Worm (Caenorhabditis elegans): ENCODE data around the gene twk-31.

twk-31 gene

DNA sequence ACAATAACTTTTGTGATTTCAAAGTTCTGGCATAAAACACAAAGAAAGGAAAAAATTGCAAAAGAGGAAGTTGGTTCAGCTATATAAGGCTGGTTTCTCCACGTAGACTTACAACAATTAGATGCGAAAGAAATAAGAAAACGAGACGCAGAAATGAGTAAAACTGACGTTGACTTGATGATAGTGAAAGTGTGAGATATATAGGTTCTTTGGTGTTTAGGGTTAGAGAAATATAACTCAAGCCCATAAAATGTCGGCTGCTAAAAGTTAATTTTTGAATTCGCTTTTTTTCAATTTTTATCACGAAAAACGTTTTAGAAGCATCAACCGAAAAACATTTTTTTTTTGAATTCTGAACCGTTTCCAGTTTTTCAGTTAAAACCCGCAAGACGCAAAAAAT, 32.0 kb upstream of the twk-31 start:
- no peak for TF ChIP-seq ets-4 (tag; optimal IDR thresholded peaks at IDR 0.05)
- no peak for TF ChIP-seq ceh-14 (tag; optimal IDR thresholded peaks at IDR 0.05)
- TF ChIP-seq ceh-18 (tag; optimal IDR thresholded peaks at IDR 0.05), result no peak
- no peak for TF ChIP-seq gmeb-2 (tag; optimal IDR thresholded peaks at IDR 0.05)
- no peak for TF ChIP-seq ceh-24 (tag; optimal IDR thresholded peaks at IDR 0.05)
- TF ChIP-seq pax-1 (tag; optimal IDR thresholded peaks at IDR 0.05), result no peak
- no peak for TF ChIP-seq dmd-4 (tag; optimal IDR thresholded peaks at IDR 0.05; ENCODE audit: borderline replicate concordance)
- no peak for TF ChIP-seq eyg-1 (tag; optimal IDR thresholded peaks at IDR 0.05)
- TF ChIP-seq nhr-232 (tag; optimal IDR thresholded peaks at IDR 0.05), result no peak
- no peak for TF ChIP-seq hlh-15 (tag; optimal IDR thresholded peaks at IDR 0.05)
- no peak for TF ChIP-seq tbx-7 (tag; optimal IDR thresholded peaks at IDR 0.05)
- TF ChIP-seq K02D7.2 (tag; optimal IDR thresholded peaks at IDR 0.05), result no peak
- TF ChIP-seq ttx-3 (tag; optimal IDR thresholded peaks at IDR 0.05), result no peak

DNA sequence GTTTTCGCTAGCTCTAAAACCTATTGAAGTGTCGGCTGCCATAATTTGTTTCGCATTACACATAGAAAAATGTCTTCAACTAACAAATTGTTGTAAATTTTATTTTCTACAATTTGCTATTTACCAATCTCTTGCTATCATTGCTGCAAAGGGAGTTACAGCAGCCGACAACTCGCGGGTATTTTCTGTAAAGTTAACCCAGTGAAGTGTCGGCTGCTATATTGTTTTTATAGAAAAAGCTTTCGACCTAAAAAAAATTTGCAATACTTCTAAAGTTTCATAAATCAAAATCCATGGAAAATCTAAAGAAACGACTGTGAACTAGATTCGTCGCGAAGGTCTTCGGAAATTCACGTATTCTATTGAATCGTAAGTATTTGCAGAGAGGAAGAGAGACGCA, 31.6 kb upstream of the twk-31 start:
- TF ChIP-seq ref-2 (tag; optimal IDR thresholded peaks at IDR 0.05) (no peak), ceh-6 (GFP tag; optimal IDR thresholded peaks at IDR 0.05) (no peak), ceh-48 (tag; optimal IDR thresholded peaks at IDR 0.05) (no peak), ceh-19 (GFP tag; optimal IDR thresholded peaks at IDR 0.05) (no peak), K02D7.2 (tag; optimal IDR thresholded peaks at IDR 0.05) (no peak), T23F11.4 (GFP tag; optimal IDR thresholded peaks at IDR 0.05) (no peak), ztf-16 (tag; optimal IDR thresholded peaks at IDR 0.05) (no peak), dmd-4 (tag; optimal IDR thresholded peaks at IDR 0.05; ENCODE audit: borderline replicate concordance) (no peak), ceh-24 (tag; optimal IDR thresholded peaks at IDR 0.05) (no peak), unc-55 (GFP tag; optimal IDR thresholded peaks at IDR 0.05) (no peak), syd-9 (tag; optimal IDR thresholded peaks at IDR 0.05) (no peak), ceh-14 (tag; optimal IDR thresholded peaks at IDR 0.05) (no peak), K09A11.1 (tag; optimal IDR thresholded peaks at IDR 0.05; ENCODE audit: insufficient read depth) (no peak), pag-3 (tag; optimal IDR thresholded peaks at IDR 0.05; ENCODE audit: borderline replicate concordance) (no peak)

DNA sequence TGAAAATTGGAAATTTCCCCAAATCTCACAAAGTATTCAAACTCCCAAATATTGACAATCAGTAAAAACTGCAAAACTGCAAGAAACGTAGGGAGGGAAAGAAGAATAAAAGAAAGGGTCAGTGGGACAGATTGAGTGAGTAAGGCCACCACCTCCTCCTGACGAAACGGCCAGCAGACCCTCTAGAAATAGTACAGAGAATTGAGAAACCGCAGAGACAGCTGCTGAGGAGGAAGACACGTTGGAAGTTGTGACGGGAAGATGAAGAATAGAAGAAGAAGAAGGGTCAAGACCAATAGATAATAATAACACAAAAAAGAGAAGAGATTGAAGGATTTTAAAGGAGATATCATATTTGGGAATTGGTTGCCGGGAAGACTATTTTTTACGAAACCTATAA, 29.9 kb upstream of the twk-31 start:
- TF ChIP-seq hlh-15 (tag; optimal IDR thresholded peaks at IDR 0.05) (no peak), dmd-4 (tag; optimal IDR thresholded peaks at IDR 0.05; ENCODE audit: borderline replicate concordance) (no peak), syd-9 (tag; optimal IDR thresholded peaks at IDR 0.05) (no peak), ztf-16 (tag; optimal IDR thresholded peaks at IDR 0.05) (no peak), rnt-1 (tag; optimal IDR thresholded peaks at IDR 0.05) (peak; percentile 30), lim-6 (tag; optimal IDR thresholded peaks at IDR 0.05) (no peak), ceh-6 (GFP tag; optimal IDR thresholded peaks at IDR 0.05) (no peak), Y22D7AL.16 (tag; optimal IDR thresholded peaks at IDR 0.05) (no peak), pat-9 (tag; optimal IDR thresholded peaks at IDR 0.05) (peak; percentile 13), K02D7.2 (tag; optimal IDR thresholded peaks at IDR 0.05) (no peak), madf-2 (tag; optimal IDR thresholded peaks at IDR 0.05) (no peak), eyg-1 (tag; optimal IDR thresholded peaks at IDR 0.05) (no peak), pha-2 (tag; optimal IDR thresholded peaks at IDR 0.05) (no peak), fkh-10 (GFP tag; optimal IDR thresholded peaks at IDR 0.05) (no peak), ttx-3 (tag; optimal IDR thresholded peaks at IDR 0.05) (no peak), tbx-2 (tag; optimal IDR thresholded peaks at IDR 0.05) (no peak), ceh-31 (tag; optimal IDR thresholded peaks at IDR 0.05) (no peak), ceh-14 (tag; optimal IDR thresholded peaks at IDR 0.05) (no peak), ceh-18 (tag; optimal IDR thresholded peaks at IDR 0.05) (no peak), nfya-1 (tag; optimal IDR thresholded peaks at IDR 0.05) (peak; percentile 14), fax-1 (tag; optimal IDR thresholded peaks at IDR 0.05) (no peak), pha-4 (tag; optimal IDR thresholded peaks at IDR 0.05) (no peak), ceh-19 (GFP tag; optimal IDR thresholded peaks at IDR 0.05) (no peak)

DNA sequence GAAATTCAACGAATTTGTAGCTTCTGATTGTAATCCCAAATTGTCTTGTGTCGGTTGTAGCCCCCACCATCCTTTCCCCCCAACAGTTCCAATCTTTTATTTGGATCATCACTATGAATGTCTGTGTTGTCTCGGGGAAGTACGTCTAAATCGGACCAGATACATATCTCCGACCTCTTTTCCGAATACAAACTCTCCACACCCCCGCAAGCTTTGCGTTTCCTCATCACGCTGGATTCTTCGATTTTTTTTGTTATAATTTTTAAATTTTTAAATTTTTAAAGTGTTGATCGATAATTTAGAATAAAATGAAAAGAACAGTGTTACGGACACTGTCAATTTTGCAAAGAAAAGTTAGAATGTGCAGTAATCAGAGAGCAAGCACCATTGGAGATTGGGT, 28.6 kb upstream of the twk-31 start, which contains the start of gene subs-4:
Gene subs-4 (plus strand): TSS at position 301 of the 400 bp plus-strand sequence.
- TF ChIP-seq tbx-7 (tag; optimal IDR thresholded peaks at IDR 0.05) (no peak), ceh-34 (tag; optimal IDR thresholded peaks at IDR 0.05) (no peak), C38D4.7 (GFP tag; optimal IDR thresholded peaks at IDR 0.05) (no peak), K02D7.2 (tag; optimal IDR thresholded peaks at IDR 0.05) (no peak), ceh-14 (tag; optimal IDR thresholded peaks at IDR 0.05) (no peak), elt-2 (tag; optimal IDR thresholded peaks at IDR 0.05) (no peak), che-1 (tag; optimal IDR thresholded peaks at IDR 0.05) (no peak)
